Worm (Caenorhabditis elegans) whole organism, early embryonic: Measurements from ENCODE around the gene K03B4.1.

ENCODE experiments used
- B0310.2 ChIP-seq: sonication (generic microtip); optimal IDR thresholded peaks from 2 replicates; lab custom pipeline; 2016; ENCODE audit warnings: mild to moderate bottlenecking, missing genetic modification characterization, missing compliant biosample characterization
- ama-1 ChIP-seq: fragments of 150-350 bp; optimal IDR thresholded peaks from 2 replicates; lab custom pipeline; 2014
- ceh-13 ChIP-seq: fragments of 200-800 bp; sonication (Bioruptor generic); optimal IDR thresholded peaks from 2 replicates; lab custom pipeline; 2018; ENCODE audit warnings: mild to moderate bottlenecking, missing genetic modification characterization, missing compliant biosample characterization
- ets-7 ChIP-seq: sonication (generic microtip); optimal IDR thresholded peaks from 2 replicates; lab custom pipeline; 2016; ENCODE audit warnings: missing genotype, missing genetic modification characterization, missing compliant biosample characterization
- hmg-4 ChIP-seq: fragments of 200-800 bp; sonication (Bioruptor generic); optimal IDR thresholded peaks from 2 replicates; lab custom pipeline; 2018; ENCODE audit warnings: mild to moderate bottlenecking, missing genetic modification characterization, missing compliant biosample characterization
- hnd-1 ChIP-seq: sonication (generic microtip); optimal IDR thresholded peaks from 2 replicates; lab custom pipeline; 2016; ENCODE audit warnings: missing genetic modification characterization, missing compliant biosample characterization
- sea-1 ChIP-seq: fragments of 200-800 bp; sonication (Bioruptor generic); conservative IDR thresholded peaks from 2 replicates; pipeline ENCODE4 v1.3.6; 2022; ENCODE audit warnings: missing genetic modification characterization, missing compliant biosample characterization
- tbx-11 ChIP-seq: fragments of 200-800 bp; sonication (Bioruptor generic); IDR thresholded peaks from 2 replicates; pipeline ENCODE4 v1.3.6; 2022; ENCODE audit warnings: missing genetic modification characterization, missing compliant biosample characterization

- TF ChIP-seq ceh-13 (GFP tag; lab: Kevin White, UChicago) (no peak), ama-1 (no peak), sea-1 (GFP tag; lab: Robert Waterston, UW) (no peak), ets-7 (tag; lab: Kevin White, UChicago) (no peak), hmg-4 (GFP tag; lab: Kevin White, UChicago) (no peak), B0310.2 (no peak), hnd-1 (tag; lab: Kevin White, UChicago) (no peak), tbx-11 (GFP tag; lab: Robert Waterston, UW) (no peak)
These were observed 13.0 kb upstream of the K03B4.1 start, which contains the start of gene K03B4.6 for ce11 chrV:4676092-4676491.
